Fruit fly (Drosophila melanogaster): ENCODE data around the gene eRF3.
A peak's percentile ranks its signal among the peaks of the same experiment; 100 is the strongest.

Gene eRF3

DNA sequence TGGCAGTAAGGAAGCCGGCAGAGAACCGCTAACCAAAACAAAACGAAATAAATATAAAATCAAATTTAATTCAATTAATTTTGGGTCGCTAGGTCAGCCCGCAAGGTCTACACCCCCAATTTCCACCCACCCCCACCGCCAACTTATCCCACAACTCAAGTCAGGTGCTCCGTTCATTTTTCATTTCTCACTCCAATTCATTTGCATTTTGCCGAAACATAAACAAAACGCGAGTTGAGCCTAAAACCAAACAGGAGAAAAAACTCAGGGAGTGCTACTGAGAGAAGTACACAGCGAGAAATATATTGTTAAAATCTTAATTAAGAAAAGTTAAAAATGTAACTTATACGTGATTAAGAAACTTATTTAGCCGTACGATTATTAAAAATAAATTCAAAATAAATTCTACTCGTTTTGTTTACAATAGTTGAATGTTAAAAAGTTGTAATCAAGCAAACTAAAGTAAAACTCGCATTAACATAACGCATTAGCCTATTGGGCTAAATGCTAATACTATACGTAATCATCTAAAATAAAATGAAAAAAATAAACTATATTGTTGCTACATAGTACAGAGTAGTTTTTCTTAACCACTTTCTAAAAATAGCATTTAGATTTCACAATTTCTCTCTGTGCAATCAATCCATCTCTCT, 18.6 kb upstream of the eRF3 start (continued):
- TF ChIP-seq ato (GFP tag; IDR thresholded peaks at IDR 0.05; ENCODE audit: partially characterized antibody) (no peak), bigmax (GFP tag; optimal IDR thresholded peaks at IDR 0.05) (no peak), row (GFP tag; IDR thresholded peaks at IDR 0.05) (peak; percentile 37; the same call in 1 of the 3 replicates), sisA (GFP tag; IDR thresholded peaks at IDR 0.05) (no peak), run (tag; optimal IDR thresholded peaks at IDR 0.05) (no peak), E2f2 (GFP tag; IDR thresholded peaks at IDR 0.05) (no peak), Fer3 (tag; optimal IDR thresholded peaks at IDR 0.05) (no peak), CG1832 (GFP tag; optimal IDR thresholded peaks at IDR 0.05) (no peak), exex (tag; optimal IDR thresholded peaks at IDR 0.05) (no peak), knrl (GFP tag; IDR thresholded peaks at IDR 0.05; ENCODE audit: partially characterized antibody) (no peak), tio (GFP tag; optimal IDR thresholded peaks at IDR 0.05) (peak; percentile 3), CG1529 (GFP tag; optimal IDR thresholded peaks at IDR 0.05) (no peak), Dbx (GFP tag; IDR thresholded peaks at IDR 0.05) (no peak), Dad (GFP tag; optimal IDR thresholded peaks at IDR 0.05) (no peak), CG4328 (GFP tag; optimal IDR thresholded peaks at IDR 0.05) (no peak), CG6683 (GFP tag; optimal IDR thresholded peaks at IDR 0.05) (no peak), CG16815 (GFP tag; optimal IDR thresholded peaks at IDR 0.05) (no peak), ab (GFP tag; optimal IDR thresholded peaks at IDR 0.05) (no peak), CG10267 (tag; optimal IDR thresholded peaks at IDR 0.05) (peak; percentile 29), CG2116 (GFP tag; optimal IDR thresholded peaks at IDR 0.05) (no peak), Oaz (GFP tag; IDR thresholded peaks at IDR 0.05) (no peak), CG10321 (GFP tag; IDR thresholded peaks at IDR 0.05) (no peak), h (optimal IDR thresholded peaks at IDR 0.05) (no peak), CG2889 (GFP tag; IDR thresholded peaks at IDR 0.05) (no peak), CG11093 (GFP tag; IDR thresholded peaks at IDR 0.05) (no peak), onecut (GFP tag; IDR thresholded peaks at IDR 0.05) (no peak), ranshi (GFP tag; IDR thresholded peaks at IDR 0.05) (no peak), CG12299 (tag; optimal IDR thresholded peaks at IDR 0.05) (no peak), CG10147 (GFP tag; optimal IDR thresholded peaks at IDR 0.05) (peak; percentile 33), CG33213 (GFP tag; optimal IDR thresholded peaks at IDR 0.05) (no peak), CrebB (tag; optimal IDR thresholded peaks at IDR 0.05) (no peak), H2.0 (GFP tag; IDR thresholded peaks at IDR 0.05) (no peak), nerfin-1 (tag; optimal IDR thresholded peaks at IDR 0.05) (no peak), lbe (GFP tag; optimal IDR thresholded peaks at IDR 0.05) (no peak), CG34376 (GFP tag; optimal IDR thresholded peaks at IDR 0.05) (no peak), Poxn (GFP tag; IDR thresholded peaks at IDR 0.05) (no peak), da (GFP tag; optimal IDR thresholded peaks at IDR 0.05) (no peak), CG7372 (GFP tag; IDR thresholded peaks at IDR 0.05) (no peak), Hr39 (optimal IDR thresholded peaks at IDR 0.05) (no peak), sim (GFP tag; IDR thresholded peaks at IDR 0.05) (no peak), sd (tag; optimal IDR thresholded peaks at IDR 0.05) (no peak), CG11723 (GFP tag; optimal IDR thresholded peaks at IDR 0.05) (no peak), zf30C (GFP tag; optimal IDR thresholded peaks at IDR 0.05) (no peak), Deaf1 (tag; optimal IDR thresholded peaks at IDR 0.05) (no peak), CG3847 (GFP tag; IDR thresholded peaks at IDR 0.05) (no peak), toy (GFP tag; IDR thresholded peaks at IDR 0.05) (no peak), Atf-2 (GFP tag; optimal IDR thresholded peaks at IDR 0.05) (no peak), Meics (GFP tag; optimal IDR thresholded peaks at IDR 0.05) (peak; percentile 48), HLH54F (GFP tag; optimal IDR thresholded peaks at IDR 0.05) (no peak), Dfd (GFP tag; optimal IDR thresholded peaks at IDR 0.05) (no peak), cwo (GFP tag; optimal IDR thresholded peaks at IDR 0.05) (no peak), gsb-n (tag; optimal IDR thresholded peaks at IDR 0.05) (no peak)

All from whole organism, embryonic.